Worm (Caenorhabditis elegans) whole organism, L4 larva: ENCODE results near the gene K08B5.1.

Source experiments
- F10B5.3 ChIP-seq: sonication (generic microtip); optimal IDR thresholded peaks from 2 replicates; lab custom pipeline; 2016; ENCODE audit warnings: mild to moderate bottlenecking, missing genetic modification characterization, missing compliant biosample characterization
- F44E2.7 ChIP-seq: fragments of 200-800 bp; sonication (Bioruptor generic); IDR thresholded peaks from 2 replicates; pipeline ENCODE4 v2.1.2; 2022; ENCODE audit warnings: missing genetic modification characterization, missing compliant biosample characterization
- F49E8.2 ChIP-seq: sonication (generic microtip); optimal IDR thresholded peaks from 2 replicates; lab custom pipeline; 2016; ENCODE audit warnings: missing compliant biosample characterization, mild to moderate bottlenecking, missing genetic modification characterization, borderline replicate concordance
- R02D3.7 ChIP-seq: fragments of 150-350 bp; sonication (generic microtip); optimal IDR thresholded peaks from 3 replicates; lab custom pipeline; 2014; ENCODE audit warnings: missing biosample characterization, missing genetic modification characterization
- T20F7.1 ChIP-seq: fragments of 200-800 bp; sonication (Bioruptor generic); optimal IDR thresholded peaks from 2 replicates; lab custom pipeline; 2018; ENCODE audit warnings: mild to moderate bottlenecking, missing genetic modification characterization, missing compliant biosample characterization
- aha-1 ChIP-seq: fragments of 150-350 bp; peaks from one replicate; lab custom pipeline; 2014; ENCODE audit warnings: missing biosample characterization, missing genetic modification characterization
- ama-1 ChIP-seq: fragments of 150-350 bp; optimal IDR thresholded peaks from 2 replicates; lab custom pipeline; 2014; ENCODE audit warnings: inconsistent platforms, mixed read lengths
- ceh-28 ChIP-seq: fragments of 150-350 bp; optimal IDR thresholded peaks from 2 replicates; lab custom pipeline; 2014; ENCODE audit warnings: missing biosample characterization, missing genetic modification reagents, missing genetic modification characterization
- ceh-32 ChIP-seq: sonication (generic microtip); optimal IDR thresholded peaks from 2 replicates; lab custom pipeline; 2016; ENCODE audit warnings: mild to moderate bottlenecking, missing genetic modification characterization, missing compliant biosample characterization; ENCODE audit not compliant: poor library complexity
- ceh-62 ChIP-seq: sonication (generic microtip); optimal IDR thresholded peaks from 2 replicates; lab custom pipeline; 2017; ENCODE audit warnings: missing biosample characterization, missing genetic modification characterization
- ces-1 ChIP-seq: fragments of 150-350 bp; sonication (generic microtip); optimal IDR thresholded peaks from 4 replicates; lab custom pipeline; 2014; ENCODE audit warnings: missing biosample characterization, missing genetic modification reagents, missing genetic modification characterization
- ctbp-1 ChIP-seq: fragments of 200-800 bp; sonication (Bioruptor generic); IDR thresholded peaks from 2 replicates; pipeline ENCODE4 v1.3.6; 2022; ENCODE audit warnings: missing genetic modification reagents, missing genetic modification characterization, missing compliant biosample characterization
- daf-8 ChIP-seq: fragments of 200-800 bp; sonication (Bioruptor generic); IDR thresholded peaks from 2 replicates; pipeline ENCODE4 v1.3.6; 2022; ENCODE audit warnings: missing genetic modification characterization, missing compliant biosample characterization
- dmd-8 ChIP-seq: fragments of 200-800 bp; sonication (Bioruptor generic); IDR thresholded peaks from 2 replicates; pipeline ENCODE4 v1.3.6; 2022; ENCODE audit warnings: missing genetic modification characterization, missing compliant biosample characterization
- dmd-9 ChIP-seq: fragments of 200-800 bp; sonication (Bioruptor generic); IDR thresholded peaks from 2 replicates; pipeline ENCODE4 v1.3.6; 2022; ENCODE audit warnings: missing genetic modification reagents, missing genetic modification characterization, missing compliant biosample characterization
- egl-27 ChIP-seq: sonication (generic microtip); optimal IDR thresholded peaks from 3 replicates; lab custom pipeline; 2017; ENCODE audit warnings: missing biosample characterization, missing genetic modification reagents, missing genetic modification characterization
- egl-43 ChIP-seq: fragments of 200-800 bp; sonication (Bioruptor generic); IDR thresholded peaks from 2 replicates; pipeline ENCODE4 v1.3.6; 2022; ENCODE audit warnings: missing genetic modification reagents, missing genetic modification characterization, missing compliant biosample characterization
- fkh-10 ChIP-seq: fragments of 150-350 bp; optimal IDR thresholded peaks from 2 replicates; lab custom pipeline; 2014; ENCODE audit warnings: missing biosample characterization, missing genetic modification reagents, missing genetic modification characterization
- gei-8 ChIP-seq: fragments of 200-800 bp; sonication (Bioruptor generic); optimal IDR thresholded peaks from 2 replicates; lab custom pipeline; 2018; ENCODE audit warnings: mild to moderate bottlenecking, missing genetic modification characterization, missing compliant biosample characterization
- hif-1 ChIP-seq, 2 experiments: sonication (generic microtip); optimal IDR thresholded peaks; 2 replicates each; lab custom pipeline; 2016 to 2017; ENCODE audit warnings: missing compliant biosample characterization in 2 of 2, missing genetic modification characterization in 2 of 2, missing genetic modification reagents in 2 of 2, missing genotype in 2 of 2, mild to moderate bottlenecking in 1 of 2
- hlh-11 ChIP-seq: fragments of 200-800 bp; sonication (Bioruptor generic); optimal IDR thresholded peaks from 2 replicates; lab custom pipeline; 2018; ENCODE audit warnings: mild to moderate bottlenecking, missing genetic modification characterization, missing compliant biosample characterization
- hlh-30 ChIP-seq: sonication (generic microtip); optimal IDR thresholded peaks from 2 replicates; lab custom pipeline; 2017; ENCODE audit warnings: antibody characterized with exemption, mild to moderate bottlenecking, missing genetic modification characterization, missing compliant biosample characterization; ENCODE audit not compliant: insufficient read depth
- jun-1 ChIP-seq: fragments of 150-350 bp; optimal IDR thresholded peaks from 2 replicates; lab custom pipeline; 2014; ENCODE audit warnings: missing biosample characterization, missing genetic modification reagents, missing genetic modification characterization
- lin-13 ChIP-seq: fragments of 150-350 bp; optimal IDR thresholded peaks from 2 replicates; lab custom pipeline; 2014; ENCODE audit warnings: missing biosample characterization, missing genetic modification reagents, missing genetic modification characterization
- lin-15B ChIP-seq: fragments of 150-350 bp; sonication (generic microtip); optimal IDR thresholded peaks from 3 replicates; lab custom pipeline; 2014; ENCODE audit warnings: missing biosample characterization, missing genetic modification characterization
- lin-38 ChIP-seq: fragments of 200-800 bp; sonication (Bioruptor generic); IDR thresholded peaks from 2 replicates; pipeline ENCODE4 v1.3.6; 2022; ENCODE audit warnings: missing genetic modification reagents, missing genetic modification characterization, missing compliant biosample characterization
- lsy-2 ChIP-seq, 2 experiments: fragments of 150-350 bp in 1 of 2; sonication (generic microtip) in 1 of 2; optimal IDR thresholded peaks; 2 replicates each; lab custom pipeline; 2014 to 2017; ENCODE audit warnings: missing biosample characterization in 2 of 2, missing genetic modification characterization in 2 of 2
- madf-9 ChIP-seq: fragments of 200-800 bp; sonication (Bioruptor generic); conservative IDR thresholded peaks from 2 replicates; pipeline ENCODE4 v1.3.6; 2022; ENCODE audit warnings: missing genetic modification reagents, missing genetic modification characterization, missing compliant biosample characterization
- mdt-29 ChIP-seq: fragments of 200-800 bp; sonication (Bioruptor generic); IDR thresholded peaks from 2 replicates; pipeline ENCODE4 v1.3.6; 2022; ENCODE audit warnings: missing genetic modification reagents, missing genetic modification characterization, missing compliant biosample characterization
- mep-1 ChIP-seq: fragments of 150-350 bp; sonication (generic microtip); optimal IDR thresholded peaks from 3 replicates; lab custom pipeline; 2014; ENCODE audit warnings: missing biosample characterization, missing genetic modification characterization
- mes-2 ChIP-seq: sonication (generic microtip); optimal IDR thresholded peaks from 2 replicates; lab custom pipeline; 2016; ENCODE audit warnings: missing genotype, mild to moderate bottlenecking, missing genetic modification characterization, missing compliant biosample characterization; ENCODE audit not compliant: poor library complexity, severe bottlenecking
- nhr-10 ChIP-seq: fragments of 150-350 bp; optimal IDR thresholded peaks from 2 replicates; lab custom pipeline; 2014; ENCODE audit warnings: missing biosample characterization, missing genetic modification characterization
- nhr-102 ChIP-seq: sonication (generic microtip); optimal IDR thresholded peaks from 2 replicates; lab custom pipeline; 2016; ENCODE audit warnings: mild to moderate bottlenecking, missing genetic modification characterization, moderate library complexity, missing compliant biosample characterization
- nhr-111 ChIP-seq: fragments of 200-800 bp; sonication (Bioruptor generic); optimal IDR thresholded peaks from 2 replicates; lab custom pipeline; 2018; ENCODE audit warnings: mild to moderate bottlenecking, missing genetic modification characterization, missing compliant biosample characterization
- nhr-28 ChIP-seq: fragments of 150-350 bp; optimal IDR thresholded peaks from 2 replicates; lab custom pipeline; 2014; ENCODE audit warnings: missing biosample characterization, missing genetic modification characterization
- nhr-41 ChIP-seq: fragments of 200-800 bp; sonication (Bioruptor generic); IDR thresholded peaks from 2 replicates; pipeline ENCODE4 v1.3.6; 2022; ENCODE audit warnings: missing genetic modification reagents, missing genetic modification characterization, missing compliant biosample characterization
- nhr-42 ChIP-seq: fragments of 200-800 bp; sonication (Bioruptor generic); IDR thresholded peaks from 2 replicates; pipeline ENCODE4 v1.3.6; 2022; ENCODE audit warnings: missing genetic modification characterization, missing compliant biosample characterization
- nhr-48 ChIP-seq: sonication (generic microtip); optimal IDR thresholded peaks from 2 replicates; lab custom pipeline; 2016; ENCODE audit warnings: mild to moderate bottlenecking, missing genetic modification characterization, missing compliant biosample characterization
- nhr-6 ChIP-seq: fragments of 150-350 bp; optimal IDR thresholded peaks from 2 replicates; lab custom pipeline; 2014; ENCODE audit warnings: missing biosample characterization, missing genetic modification characterization
- nhr-77 ChIP-seq: fragments of 150-350 bp; optimal IDR thresholded peaks from 2 replicates; lab custom pipeline; 2014; ENCODE audit warnings: missing biosample characterization, missing genetic modification characterization
- rbr-2 ChIP-seq: sonication (generic microtip); optimal IDR thresholded peaks from 2 replicates; lab custom pipeline; 2016; ENCODE audit warnings: missing genotype, missing genetic modification characterization, missing compliant biosample characterization
- set-16 ChIP-seq: fragments of 200-800 bp; sonication (Bioruptor generic); IDR thresholded peaks from 2 replicates; pipeline ENCODE4 v1.3.6; 2022; ENCODE audit warnings: missing genetic modification reagents, missing genetic modification characterization, missing compliant biosample characterization
- snpc-1.2 ChIP-seq: fragments of 200-800 bp; sonication (Bioruptor generic); IDR thresholded peaks from 2 replicates; pipeline ENCODE4 v1.3.6; 2022; ENCODE audit warnings: missing genetic modification reagents, missing genetic modification characterization, missing compliant biosample characterization
- snpc-4 ChIP-seq: fragments of 150-350 bp; optimal IDR thresholded peaks from 2 replicates; lab custom pipeline; 2014; ENCODE audit warnings: missing biosample characterization, missing genetic modification characterization
- unc-130 ChIP-seq: sonication (generic microtip); optimal IDR thresholded peaks from 2 replicates; lab custom pipeline; 2016; ENCODE audit warnings: missing genetic modification reagents, missing genetic modification characterization, missing compliant biosample characterization
- unc-62 ChIP-seq, 3 experiments: fragments of 150-350 bp in 1 of 3; sonication (generic microtip); optimal IDR thresholded peaks in 2 of 3; peaks in 1 of 3; 1 replicate in 1 of 3; 2 replicates in 2 of 3; lab custom pipeline; 2014 to 2017; ENCODE audit warnings: missing biosample characterization in 3 of 3, missing genetic modification characterization in 3 of 3, missing genetic modification reagents in 3 of 3, missing genotype in 1 of 3
- vab-7 ChIP-seq: fragments of 200-800 bp; sonication (Bioruptor generic); IDR thresholded peaks from 2 replicates; pipeline ENCODE4 v1.3.6; 2022; ENCODE audit warnings: missing genetic modification reagents, missing genetic modification characterization, missing compliant biosample characterization

The K08B5.1 gene

ce11 chrX:16579303-16579795, 21.1 kb downstream of the K08B5.1 start, which contains the start of gene ser-1:
Gene ser-1, plus strand, starts transcription at chrX:16579745.
- TF ChIP-seq nhr-42, result 0 out of 2 replicates have a peak, but pooled peaks have one; percentile 31
- peak; percentile 46; the same call in 1 of the 2 replicates for TF ChIP-seq set-16
- peak; percentile 67 for TF ChIP-seq aha-1
- TF ChIP-seq nhr-10, result no peak
- no peak for TF ChIP-seq hlh-11 (tag; lab: Kevin White, UChicago)
- TF ChIP-seq dmd-8, result peak; percentile 50; the same call in 1 of the 2 replicates

- TF ChIP-seq mes-2 (tag; lab: Kevin White, UChicago), result no peak
- TF ChIP-seq fkh-10 (GFP tag; lab: Kevin White, UChicago), result peak; percentile 95
- no peak for TF ChIP-seq R02D3.7 (tag; lab: Kevin White, UChicago)
- no peak for TF ChIP-seq gei-8
- TF ChIP-seq ceh-32 (tag; lab: Kevin White, UChicago), result no peak
- TF ChIP-seq madf-9, result no peak
- TF ChIP-seq ceh-28, result no peak
- no peak for TF ChIP-seq hlh-30
- 0 out of 2 replicates have a peak, but pooled peaks have one; percentile 38 for TF ChIP-seq F44E2.7 (GFP tag; lab: Robert Waterston, UW)
- no peak for TF ChIP-seq unc-130 (GFP tag; lab: Kevin White, UChicago)
- 0 out of 2 replicates have a peak, but pooled peaks have one; percentile 15 for TF ChIP-seq ctbp-1 (GFP tag; lab: Robert Waterston, UW)
- peak; percentile 20 for TF ChIP-seq ces-1 (GFP tag; lab: Kevin White, UChicago)
- TF ChIP-seq unc-62 (GFP tag; optimal IDR thresholded peaks at IDR 0.05 in 1 of 2; lab: Kevin White, UChicago), result peak in 1 of 2 experiments; percentile 14
- no peak for TF ChIP-seq unc-62 (tag; optimal IDR thresholded peaks at IDR 0.05; lab: Kevin White, UChicago)
Measured at ce11 chrX:16588102-16588501, 29.9 kb downstream of the K08B5.1 start.

ce11 chrX:16590230-16590629, 32.0 kb downstream of the K08B5.1 start:
- TF ChIP-seq hif-1 (tag; optimal IDR thresholded peaks at IDR 0.05; lab: Kevin White, UChicago) (no peak), vab-7 (GFP tag; lab: Robert Waterston, UW) (peak; percentile 75), rbr-2 (tag; lab: Kevin White, UChicago) (no peak), egl-43 (GFP tag; lab: Robert Waterston, UW) (peak; percentile 64), mep-1 (tag; lab: Kevin White, UChicago) (no peak), unc-130 (GFP tag; lab: Kevin White, UChicago) (no peak), nhr-77 (tag; lab: Kevin White, UChicago) (no peak), mdt-29 (0 out of 2 replicates have a peak, but pooled peaks have one; percentile 12), lin-15B (tag; lab: Kevin White, UChicago) (no peak), nhr-111 (GFP tag; lab: Kevin White, UChicago) (no peak), ama-1 (lab: Kevin White, UChicago) (no peak), F49E8.2 (tag; lab: Kevin White, UChicago) (no peak), R02D3.7 (tag; lab: Kevin White, UChicago) (no peak), nhr-48 (tag; lab: Kevin White, UChicago) (no peak), daf-8 (GFP tag; lab: Robert Waterston, UW) (no peak), F44E2.7 (GFP tag; lab: Robert Waterston, UW) (no peak), jun-1 (tag; lab: Kevin White, UChicago) (no peak), T20F7.1 (no peak), gei-8 (no peak), snpc-1.2 (peak; percentile 69), dmd-9 (no peak), nhr-42 (no peak), lsy-2 (tag; optimal IDR thresholded peaks at IDR 0.05; lab: Kevin White, UChicago) (no peak), egl-27 (tag; lab: Kevin White, UChicago) (no peak), mes-2 (tag; lab: Kevin White, UChicago) (no peak), ceh-62 (tag; lab: Kevin White, UChicago) (no peak), nhr-41 (GFP tag; lab: Robert Waterston, UW) (no peak), snpc-4 (tag; lab: Kevin White, UChicago) (no peak), nhr-6 (tag; lab: Kevin White, UChicago) (no peak), nhr-28 (no peak), lin-38 (peak; percentile 61), F10B5.3 (tag; lab: Kevin White, UChicago) (no peak), fkh-10 (GFP tag; lab: Kevin White, UChicago) (no peak), ceh-28 (no peak), nhr-102 (tag; lab: Kevin White, UChicago) (no peak), lin-13 (GFP tag; lab: Kevin White, UChicago) (peak; percentile 20)
